Worm (Caenorhabditis elegans) whole organism, early embryonic: ENCODE measurements around the gene F58F6.6.
A peak's percentile ranks its signal among the peaks of the same experiment; 100 is the strongest.

Experiments
- B0310.2 ChIP-seq: sonication (generic microtip); optimal IDR thresholded peaks from 2 replicates; lab custom pipeline; 2016; ENCODE audit warnings: mild to moderate bottlenecking, missing genetic modification characterization, missing compliant biosample characterization
- F13C5.2 ChIP-seq: sonication (generic microtip); optimal IDR thresholded peaks from 2 replicates; lab custom pipeline; 2017; ENCODE audit warnings: mild to moderate bottlenecking, missing genetic modification characterization, inconsistent platforms, missing compliant biosample characterization
- aly-1 ChIP-seq: sonication (generic microtip); optimal IDR thresholded peaks from 2 replicates; lab custom pipeline; 2016; ENCODE audit warnings: missing genetic modification characterization, missing compliant biosample characterization
- ama-1 ChIP-seq: fragments of 150-350 bp; optimal IDR thresholded peaks from 2 replicates; lab custom pipeline; 2014
- ceh-13 ChIP-seq: fragments of 200-800 bp; sonication (Bioruptor generic); optimal IDR thresholded peaks from 2 replicates; lab custom pipeline; 2018; ENCODE audit warnings: mild to moderate bottlenecking, missing genetic modification characterization, missing compliant biosample characterization
- ceh-36 ChIP-seq: sonication (generic microtip); optimal IDR thresholded peaks from 2 replicates; lab custom pipeline; 2016; ENCODE audit warnings: missing genetic modification characterization, inconsistent platforms, missing compliant biosample characterization
- ets-7 ChIP-seq: sonication (generic microtip); optimal IDR thresholded peaks from 2 replicates; lab custom pipeline; 2016; ENCODE audit warnings: missing genotype, missing genetic modification characterization, missing compliant biosample characterization
- flt-1 ChIP-seq: fragments of 200-800 bp; sonication (Bioruptor generic); IDR thresholded peaks from 2 replicates; pipeline ENCODE4 v1.3.6; 2022; ENCODE audit warnings: missing genetic modification characterization, missing compliant biosample characterization
- hmbx-1 ChIP-seq: sonication (generic microtip); optimal IDR thresholded peaks from 2 replicates; lab custom pipeline; 2016; ENCODE audit warnings: mild to moderate bottlenecking, missing genetic modification characterization, missing compliant biosample characterization
- hmg-4 ChIP-seq: fragments of 200-800 bp; sonication (Bioruptor generic); optimal IDR thresholded peaks from 2 replicates; lab custom pipeline; 2018; ENCODE audit warnings: mild to moderate bottlenecking, missing genetic modification characterization, missing compliant biosample characterization
- hnd-1 ChIP-seq: sonication (generic microtip); optimal IDR thresholded peaks from 2 replicates; lab custom pipeline; 2016; ENCODE audit warnings: missing genetic modification characterization, missing compliant biosample characterization
- pes-1 ChIP-seq: fragments of 200-800 bp; sonication (Bioruptor generic); IDR thresholded peaks from 2 replicates; pipeline ENCODE4 v1.3.6; 2022; ENCODE audit warnings: missing genetic modification reagents, missing genetic modification characterization, missing compliant biosample characterization
- scrt-1 ChIP-seq: fragments of 200-800 bp; sonication (Bioruptor generic); IDR thresholded peaks from 2 replicates; pipeline ENCODE4 v1.3.6; 2022; ENCODE audit warnings: missing genetic modification characterization, missing compliant biosample characterization
- sea-1 ChIP-seq: fragments of 200-800 bp; sonication (Bioruptor generic); conservative IDR thresholded peaks from 2 replicates; pipeline ENCODE4 v1.3.6; 2022; ENCODE audit warnings: missing genetic modification characterization, missing compliant biosample characterization
- tbx-11 ChIP-seq: fragments of 200-800 bp; sonication (Bioruptor generic); IDR thresholded peaks from 2 replicates; pipeline ENCODE4 v1.3.6; 2022; ENCODE audit warnings: missing genetic modification characterization, missing compliant biosample characterization
- tbx-37 ChIP-seq: fragments of 200-800 bp; sonication (Bioruptor generic); conservative IDR thresholded peaks from 2 replicates; pipeline ENCODE4 v1.3.6; 2022; ENCODE audit warnings: missing genetic modification reagents, missing genetic modification characterization, missing compliant biosample characterization
- tra-4 ChIP-seq: sonication (generic microtip); optimal IDR thresholded peaks from 2 replicates; lab custom pipeline; 2017; ENCODE audit warnings: missing genetic modification characterization, missing compliant biosample characterization

The F58F6.6 gene

DNA sequence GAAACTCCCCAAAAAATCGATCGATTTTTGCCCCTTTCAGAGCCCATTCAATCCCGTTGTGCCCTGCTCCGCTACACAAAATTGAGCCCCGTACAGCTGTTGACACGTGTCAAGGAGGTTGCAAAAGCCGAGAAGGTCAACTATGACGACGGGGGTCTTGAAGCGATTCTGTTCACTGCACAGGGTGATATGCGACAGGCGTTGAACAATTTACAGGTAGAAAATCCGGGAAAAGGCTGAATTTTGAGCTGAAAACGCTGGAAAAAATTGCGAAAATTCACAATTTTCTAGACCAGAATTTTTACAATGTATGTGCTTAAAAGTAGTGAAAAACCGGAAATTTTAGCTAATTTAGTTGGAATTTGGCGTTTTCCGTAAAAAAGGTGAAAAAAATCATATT is 8.5 kb downstream of the F58F6.6 start:
- TF ChIP-seq tbx-11 (GFP tag; lab: Robert Waterston, UW), result no peak
- no peak for TF ChIP-seq scrt-1 (GFP tag; lab: Robert Waterston, UW)
- no peak for TF ChIP-seq flt-1 (GFP tag; lab: Robert Waterston, UW)
- TF ChIP-seq hmbx-1, result no peak
- no peak for TF ChIP-seq pes-1 (GFP tag; lab: Robert Waterston, UW)
- no peak for TF ChIP-seq ceh-13
- TF ChIP-seq sea-1 (GFP tag; lab: Robert Waterston, UW), result no peak
- TF ChIP-seq tbx-37 (GFP tag; lab: Robert Waterston, UW), result no peak
- no peak for TF ChIP-seq ceh-36 (tag; lab: Kevin White, UChicago)
- TF ChIP-seq B0310.2 (tag; lab: Kevin White, UChicago), result no peak

DNA sequence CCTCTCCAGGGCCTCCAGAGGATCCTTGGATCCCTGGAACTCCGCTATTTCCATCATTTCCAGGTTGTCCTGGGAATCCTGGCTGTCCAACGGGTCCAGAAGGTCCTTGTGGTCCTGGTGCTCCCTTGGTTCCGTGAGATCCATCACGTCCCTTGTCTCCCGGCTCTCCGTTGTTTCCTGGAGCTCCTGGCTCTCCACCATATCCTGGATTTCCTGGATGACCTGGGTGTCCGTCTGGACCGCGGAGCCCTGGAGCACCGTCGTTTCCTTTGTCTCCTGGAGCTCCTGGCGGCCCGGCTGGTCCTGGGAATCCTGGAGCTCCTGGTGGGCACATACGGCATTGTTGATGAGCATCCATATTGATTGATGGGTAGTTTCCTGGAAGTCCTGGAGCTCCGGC is 12.9 kb downstream of the F58F6.6 start:
- TF ChIP-seq aly-1 (tag; lab: Kevin White, UChicago), result no peak
- TF ChIP-seq ceh-13, result no peak
- TF ChIP-seq ets-7 (tag; lab: Kevin White, UChicago), result no peak
- no peak for TF ChIP-seq ama-1
- TF ChIP-seq hmbx-1, result no peak
- TF ChIP-seq ceh-36 (tag; lab: Kevin White, UChicago), result no peak
- TF ChIP-seq tbx-11 (GFP tag; lab: Robert Waterston, UW), result no peak
- no peak for TF ChIP-seq B0310.2 (tag; lab: Kevin White, UChicago)

DNA sequence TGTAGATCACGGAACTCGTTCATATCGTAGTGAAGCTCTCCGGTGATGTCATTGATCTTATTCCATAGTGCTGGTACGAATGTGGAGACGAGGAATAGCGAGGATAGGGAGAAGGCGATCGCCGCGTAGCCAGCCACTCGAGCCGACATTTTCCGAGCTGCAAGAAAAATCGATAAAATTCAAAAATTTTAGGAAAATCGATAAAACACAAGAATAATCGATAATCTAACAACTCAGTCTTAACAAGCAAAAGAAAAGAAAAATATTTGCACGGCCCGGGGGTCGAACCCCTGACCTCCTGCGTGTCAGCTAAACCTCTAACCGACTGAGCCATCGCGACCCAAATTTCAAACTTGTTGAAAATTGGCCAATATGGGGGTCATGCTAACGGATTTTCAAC is 14.3 kb downstream of the F58F6.6 start, which contains the start of gene col-104:
TSS of gene col-104 (minus strand) at position 159 of the 400 bp plus-strand sequence.
- TF ChIP-seq tra-4 (tag; lab: Kevin White, UChicago) (no peak), hmbx-1 (no peak), hmg-4 (no peak), tbx-37 (GFP tag; lab: Robert Waterston, UW) (no peak), hnd-1 (no peak), pes-1 (GFP tag; lab: Robert Waterston, UW) (no peak), scrt-1 (GFP tag; lab: Robert Waterston, UW) (no peak), aly-1 (tag; lab: Kevin White, UChicago) (no peak), sea-1 (GFP tag; lab: Robert Waterston, UW) (no peak), ets-7 (tag; lab: Kevin White, UChicago) (no peak)

DNA sequence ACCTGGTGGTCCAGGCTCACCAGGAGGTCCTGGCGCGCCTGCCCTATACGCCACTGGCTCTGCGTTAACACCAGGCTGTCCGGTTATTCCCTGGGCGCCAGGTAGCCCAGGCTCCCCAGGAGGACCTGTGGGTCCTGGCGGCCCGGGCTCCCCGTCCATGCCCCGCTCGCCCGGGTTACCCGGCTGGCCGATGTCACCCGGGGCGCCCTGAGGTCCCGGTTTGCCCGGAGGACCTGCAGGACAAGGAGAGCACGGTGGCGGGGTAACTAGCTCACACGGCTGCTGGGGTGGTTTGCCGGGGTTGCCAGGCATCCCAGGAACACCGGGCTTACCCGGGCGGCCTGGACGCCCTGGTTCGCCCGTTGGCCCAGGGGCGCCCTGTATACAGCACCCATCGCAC is 17.2 kb downstream of the F58F6.6 start:
- TF ChIP-seq pes-1 (GFP tag; lab: Robert Waterston, UW) (0 out of 2 replicates have a peak, but pooled peaks have one; percentile 40), aly-1 (tag; lab: Kevin White, UChicago) (peak; percentile 17), hmbx-1 (no peak)

DNA sequence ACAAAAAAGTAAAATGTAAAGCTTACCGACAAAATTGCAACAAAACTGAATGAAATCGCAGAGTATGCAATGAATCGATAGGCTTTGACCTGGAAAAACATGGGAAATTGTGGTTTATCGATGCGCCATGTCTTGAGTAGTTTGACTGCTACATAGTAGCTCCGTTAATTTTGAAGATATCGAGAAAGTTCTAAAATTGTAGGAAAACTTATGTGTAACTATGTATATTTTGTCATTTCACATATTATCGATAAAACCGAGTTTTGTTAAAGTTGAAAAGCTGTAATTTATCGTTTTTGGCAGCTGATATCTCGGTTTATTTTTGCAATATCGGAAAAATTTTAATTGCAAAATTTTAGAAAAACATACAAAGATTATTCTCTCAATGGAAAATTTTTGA is 18.2 kb downstream of the F58F6.6 start, which contains the start of gene col-105:
TSS of gene col-105 (minus strand) at position 101 of the 400 bp plus-strand sequence.
- no peak for TF ChIP-seq flt-1 (GFP tag; lab: Robert Waterston, UW)
- TF ChIP-seq ets-7 (tag; lab: Kevin White, UChicago), result no peak
- no peak for TF ChIP-seq F13C5.2 (tag; lab: Kevin White, UChicago)
- no peak for TF ChIP-seq hnd-1
- no peak for TF ChIP-seq hmbx-1
- no peak for TF ChIP-seq hmg-4
- TF ChIP-seq tra-4 (tag; lab: Kevin White, UChicago), result no peak
- TF ChIP-seq scrt-1 (GFP tag; lab: Robert Waterston, UW), result no peak
- TF ChIP-seq ama-1, result no peak
- no peak for TF ChIP-seq B0310.2 (tag; lab: Kevin White, UChicago)
- TF ChIP-seq pes-1 (GFP tag; lab: Robert Waterston, UW), result no peak

DNA sequence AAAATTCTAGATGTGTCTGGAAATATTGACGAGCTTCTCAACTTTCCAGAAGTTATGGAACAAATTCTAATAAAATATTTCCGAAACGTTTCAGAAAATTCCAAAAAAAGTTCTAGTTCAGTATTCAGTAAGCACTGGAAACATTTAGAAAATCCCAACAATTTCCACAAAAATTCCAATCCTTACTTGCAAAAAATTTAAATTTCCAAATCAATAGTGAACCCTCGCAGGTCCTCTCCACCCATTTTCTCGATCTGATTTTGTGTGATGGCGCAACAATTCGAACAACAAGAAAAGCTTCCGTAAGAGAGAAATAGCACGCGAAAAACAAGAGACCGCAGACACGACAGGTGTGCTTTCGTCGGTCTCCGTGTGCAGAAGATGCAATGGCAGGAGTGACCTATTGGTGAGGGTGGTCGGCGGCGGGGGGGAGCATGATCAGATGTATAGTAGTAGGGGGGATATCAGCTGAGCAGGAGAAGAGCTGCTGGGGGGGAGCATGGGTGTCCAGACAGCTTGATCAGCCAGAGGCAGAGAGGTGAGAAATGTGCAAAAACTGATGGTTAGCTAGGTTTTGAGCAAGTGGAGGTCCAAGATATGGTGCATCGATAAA is 20.8 kb downstream of the F58F6.6 start:
- TF ChIP-seq flt-1 (GFP tag; lab: Robert Waterston, UW) (no peak), scrt-1 (GFP tag; lab: Robert Waterston, UW) (no peak), hmg-4 (peak; percentile 52)

DNA sequence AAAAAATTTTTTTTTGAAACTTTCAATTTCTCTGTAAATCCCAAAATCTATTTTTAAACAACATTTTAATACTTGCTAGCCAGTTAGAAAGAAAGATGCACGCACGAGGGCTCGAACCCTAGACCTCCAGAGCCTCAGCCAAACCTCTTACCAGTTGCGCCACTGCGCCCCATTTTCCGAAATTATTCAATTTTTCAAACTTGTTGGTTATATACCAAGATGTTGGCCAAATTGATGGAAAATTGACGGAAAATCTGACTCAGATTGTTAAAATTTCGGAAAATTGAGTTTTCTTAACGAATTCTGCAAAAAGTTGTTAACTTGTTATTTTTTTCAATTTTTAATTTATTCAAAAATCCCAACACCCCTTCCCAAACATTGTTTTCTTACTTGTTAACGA is 24.9 kb downstream of the F58F6.6 start:
- no peak for TF ChIP-seq ama-1
- no peak for TF ChIP-seq hmg-4
- TF ChIP-seq pes-1 (GFP tag; lab: Robert Waterston, UW), result no peak
- no peak for TF ChIP-seq scrt-1 (GFP tag; lab: Robert Waterston, UW)
- no peak for TF ChIP-seq ceh-36 (tag; lab: Kevin White, UChicago)
- TF ChIP-seq tbx-37 (GFP tag; lab: Robert Waterston, UW), result no peak
- TF ChIP-seq B0310.2 (tag; lab: Kevin White, UChicago), result no peak
- TF ChIP-seq tra-4 (tag; lab: Kevin White, UChicago), result no peak
- TF ChIP-seq ets-7 (tag; lab: Kevin White, UChicago), result no peak
- TF ChIP-seq ceh-13, result no peak

DNA sequence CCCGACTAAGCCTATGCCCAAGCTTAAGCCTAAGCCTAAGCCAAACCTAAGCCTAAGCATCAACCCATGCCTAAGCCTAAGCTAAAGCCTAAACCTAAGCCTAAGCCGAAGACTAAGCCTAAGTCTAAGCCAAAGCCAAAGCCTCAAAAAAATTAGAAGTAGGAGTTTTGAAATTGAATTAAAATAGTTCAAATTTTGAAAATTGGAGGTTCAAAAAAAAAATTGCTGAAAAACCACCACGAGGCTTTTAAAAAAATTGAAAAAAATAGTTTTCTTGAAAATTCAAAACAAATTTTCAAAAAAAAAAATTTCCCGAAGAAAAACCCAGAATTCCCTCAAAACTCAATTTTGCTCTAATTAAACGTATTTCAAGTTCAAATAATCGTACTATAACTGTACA is 26.2 kb downstream of the F58F6.6 start:
- TF ChIP-seq pes-1 (GFP tag; lab: Robert Waterston, UW), result no peak
- TF ChIP-seq F13C5.2 (tag; lab: Kevin White, UChicago), result no peak
- no peak for TF ChIP-seq hmg-4
- no peak for TF ChIP-seq ets-7 (tag; lab: Kevin White, UChicago)
- TF ChIP-seq tbx-11 (GFP tag; lab: Robert Waterston, UW), result no peak
- no peak for TF ChIP-seq B0310.2 (tag; lab: Kevin White, UChicago)
- TF ChIP-seq scrt-1 (GFP tag; lab: Robert Waterston, UW), result no peak
- no peak for TF ChIP-seq tra-4 (tag; lab: Kevin White, UChicago)
- TF ChIP-seq ceh-13, result no peak
- no peak for TF ChIP-seq hmbx-1
- TF ChIP-seq hnd-1, result no peak
